Worm (Caenorhabditis elegans) whole organism, L1 larva: ENCODE results near the gene Y22F5A.11.

Experiments
- ces-1 ChIP-seq: fragments of 150-350 bp; optimal IDR thresholded peaks from 2 replicates; lab custom pipeline; 2014; ENCODE audit warnings: missing biosample characterization, missing genetic modification reagents, missing genetic modification characterization
- efl-1 ChIP-seq, 4 experiments: fragments of 150-350 bp; optimal IDR thresholded peaks in 3 of 4; peaks in 1 of 4; 1 replicate in 1 of 4; 2 replicates in 3 of 4; lab custom pipeline; 2014; ENCODE audit warnings: missing biosample characterization in 2 of 4, missing genetic modification characterization in 2 of 4, missing genetic modification reagents in 2 of 4
- nhr-12 ChIP-seq: sonication (generic microtip); optimal IDR thresholded peaks from 2 replicates; lab custom pipeline; 2017; ENCODE audit warnings: missing biosample characterization, missing genetic modification characterization
- pag-3 ChIP-seq: sonication (generic microtip); optimal IDR thresholded peaks from 2 replicates; lab custom pipeline; 2017; ENCODE audit warnings: missing genetic modification characterization, mild to moderate bottlenecking, missing compliant biosample characterization, antibody characterized with exemption, borderline replicate concordance; ENCODE audit not compliant: insufficient read depth
- unc-130 ChIP-seq: fragments of 150-350 bp; optimal IDR thresholded peaks from 2 replicates; lab custom pipeline; 2017; ENCODE audit warnings: missing biosample characterization, missing genetic modification characterization, inconsistent platforms

DNA sequence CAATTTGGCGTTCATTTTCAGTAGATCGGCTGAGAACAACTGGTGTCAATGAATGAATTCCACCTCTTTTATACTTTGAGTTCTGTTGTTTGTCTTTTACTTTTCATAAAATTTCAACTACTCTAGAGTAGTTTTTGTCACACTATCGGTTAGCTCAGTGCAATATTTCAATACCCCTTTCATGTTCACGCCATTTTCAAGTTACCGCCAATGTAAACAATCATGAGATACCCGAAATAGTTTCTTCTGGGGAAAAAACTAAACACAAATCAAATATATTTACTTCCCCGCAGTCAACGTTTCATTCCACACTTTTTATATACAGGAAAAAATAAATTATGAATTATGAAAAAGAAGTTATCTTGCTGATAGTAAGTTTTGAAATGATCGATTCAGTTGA, 47.1 kb downstream of the Y22F5A.11 start, which contains the start of gene fipr-4:
- TF ChIP-seq unc-130 (tag; lab: Kevin White, UChicago) (no peak), nhr-12 (tag; lab: Kevin White, UChicago) (no peak), pag-3 (tag; lab: Kevin White, UChicago) (no peak), efl-1 (optimal IDR thresholded peaks at IDR 0.05; lab: Kevin White, UChicago) (no peak), efl-1 (GFP tag; optimal IDR thresholded peaks at IDR 0.05 in 1 of 2; lab: Kevin White, UChicago) (no peak), ces-1 (GFP tag; lab: Kevin White, UChicago) (no peak)
